Worm (Caenorhabditis elegans) whole organism, young adult: ENCODE data around the gene ctr-9.

ENCODE experiments used
- B0261.1 ChIP-seq: sonication (generic microtip); optimal IDR thresholded peaks from 2 replicates; lab custom pipeline; 2016; ENCODE audit warnings: mild to moderate bottlenecking, missing genetic modification characterization, moderate library complexity, missing compliant biosample characterization
- C17E4.6 ChIP-seq: fragments of 200-800 bp; sonication (Bioruptor generic); IDR thresholded peaks from 2 replicates; pipeline ENCODE4 v1.3.6; 2022; ENCODE audit warnings: missing genetic modification reagents, missing genetic modification characterization, missing compliant biosample characterization
- F39B2.1 ChIP-seq: fragments of 200-800 bp; sonication (Bioruptor generic); IDR thresholded peaks from 2 replicates; pipeline ENCODE4 v1.3.6; 2022; ENCODE audit warnings: missing genetic modification reagents, missing genetic modification characterization, missing compliant biosample characterization
- F52B5.7 ChIP-seq: sonication (generic microtip); optimal IDR thresholded peaks from 2 replicates; lab custom pipeline; 2016; ENCODE audit warnings: mild to moderate bottlenecking, missing genetic modification characterization, missing compliant biosample characterization
- F57A8.1 ChIP-seq: fragments of 200-800 bp; sonication (Bioruptor generic); optimal IDR thresholded peaks from 2 replicates; lab custom pipeline; 2018; ENCODE audit warnings: mild to moderate bottlenecking, missing genetic modification characterization, moderate library complexity, missing compliant biosample characterization
- F57C9.4 ChIP-seq: sonication (generic microtip); optimal IDR thresholded peaks from 2 replicates; lab custom pipeline; 2017; ENCODE audit warnings: mild to moderate bottlenecking, missing genetic modification characterization, missing compliant biosample characterization
- K11D2.4 ChIP-seq: fragments of 200-800 bp; sonication (Bioruptor generic); IDR thresholded peaks from 2 replicates; pipeline ENCODE4 v1.3.6; 2022; ENCODE audit warnings: missing genetic modification reagents, missing genetic modification characterization, missing compliant biosample characterization
- T07F8.4 ChIP-seq: sonication (generic microtip); optimal IDR thresholded peaks from 2 replicates; lab custom pipeline; 2016; ENCODE audit warnings: mild to moderate bottlenecking, missing genetic modification characterization, moderate library complexity, missing compliant biosample characterization
- T26A5.8 ChIP-seq: sonication (generic microtip); optimal IDR thresholded peaks from 2 replicates; lab custom pipeline; 2016; ENCODE audit warnings: missing genetic modification characterization, missing compliant biosample characterization
- Y53F4B.3 ChIP-seq: fragments of 200-800 bp; sonication (Bioruptor generic); IDR thresholded peaks from 2 replicates; pipeline ENCODE4 v1.3.6; 2022; ENCODE audit warnings: missing genetic modification reagents, missing genetic modification characterization, missing compliant biosample characterization
- Y67H2A.10 ChIP-seq: fragments of 200-800 bp; sonication (Bioruptor generic); conservative IDR thresholded peaks from 2 replicates; pipeline ENCODE4 v1.3.6; 2022; ENCODE audit warnings: missing genetic modification reagents, missing genetic modification characterization, missing compliant biosample characterization
- ama-1 ChIP-seq, 3 experiments: fragments of 150-350 bp in 1 of 3; sonication (generic microtip) in 2 of 3; optimal IDR thresholded peaks; 2 replicates each; lab custom pipeline; 2014 to 2018; ENCODE audit warnings: missing biosample characterization in 2 of 3, missing genetic modification characterization in 2 of 3, missing genetic modification reagents in 2 of 3
- aptf-3 ChIP-seq: fragments of 200-800 bp; sonication (Bioruptor generic); IDR thresholded peaks from 2 replicates; pipeline ENCODE4 v1.3.6; 2022; ENCODE audit warnings: missing genetic modification characterization, missing compliant biosample characterization
- atf-7 ChIP-seq: sonication (generic microtip); optimal IDR thresholded peaks from 2 replicates; lab custom pipeline; 2017; ENCODE audit warnings: mild to moderate bottlenecking, missing genetic modification characterization, missing compliant biosample characterization
- attf-5 ChIP-seq: fragments of 200-800 bp; sonication (Bioruptor generic); optimal IDR thresholded peaks from 2 replicates; lab custom pipeline; 2018; ENCODE audit warnings: mild to moderate bottlenecking, missing genetic modification characterization, missing compliant biosample characterization
- bed-1 ChIP-seq: fragments of 200-800 bp; sonication (Bioruptor generic); IDR thresholded peaks from 2 replicates; pipeline ENCODE4 v1.3.6; 2022; ENCODE audit warnings: missing genetic modification reagents, missing genetic modification characterization, missing compliant biosample characterization
- cebp-1 ChIP-seq, 2 experiments: fragments of 200-800 bp in 1 of 2; sonication (Bioruptor generic) in 1 of 2; sonication (generic microtip) in 1 of 2; IDR thresholded peaks in 1 of 2; optimal IDR thresholded peaks in 1 of 2; 2 replicates each; pipeline versions ENCODE4 v1.3.6 to Lab custom; 2017 to 2022; ENCODE audit warnings: missing compliant biosample characterization in 2 of 2, missing genetic modification characterization in 2 of 2, mild to moderate bottlenecking in 1 of 2, missing genetic modification reagents in 1 of 2, moderate library complexity in 1 of 2
- ceh-27 ChIP-seq: fragments of 200-800 bp; sonication (Bioruptor generic); optimal IDR thresholded peaks from 2 replicates; lab custom pipeline; 2018; ENCODE audit warnings: mild to moderate bottlenecking, missing genetic modification characterization, moderate library complexity, missing compliant biosample characterization
- dox-1 ChIP-seq: fragments of 200-800 bp; sonication (Bioruptor generic); IDR thresholded peaks from 2 replicates; pipeline ENCODE4 v1.3.6; 2022; ENCODE audit warnings: missing genetic modification reagents, missing genetic modification characterization, missing compliant biosample characterization
- efl-1 ChIP-seq: fragments of 150-350 bp; optimal IDR thresholded peaks from 2 replicates; lab custom pipeline; 2014; ENCODE audit warnings: missing biosample characterization, missing genetic modification reagents, missing genetic modification characterization
- egl-44 ChIP-seq: fragments of 200-800 bp; sonication (Bioruptor generic); IDR thresholded peaks from 2 replicates; pipeline ENCODE4 v1.3.6; 2022; ENCODE audit warnings: missing genetic modification reagents, missing genetic modification characterization, missing compliant biosample characterization
- egrh-3 ChIP-seq: fragments of 200-800 bp; sonication (Bioruptor generic); IDR thresholded peaks from 2 replicates; pipeline ENCODE4 v1.3.6; 2022; ENCODE audit warnings: missing genetic modification reagents, missing genetic modification characterization, missing compliant biosample characterization
- ets-4 ChIP-seq: fragments of 200-800 bp; sonication (Bioruptor generic); optimal IDR thresholded peaks from 2 replicates; lab custom pipeline; 2018; ENCODE audit warnings: mild to moderate bottlenecking, missing genetic modification characterization, missing compliant biosample characterization
- gei-17 ChIP-seq: fragments of 200-800 bp; sonication (Bioruptor generic); optimal IDR thresholded peaks from 2 replicates; lab custom pipeline; 2018; ENCODE audit warnings: mild to moderate bottlenecking, missing genetic modification characterization, missing compliant biosample characterization
- him-1 ChIP-seq: sonication (generic microtip); optimal IDR thresholded peaks from 2 replicates; lab custom pipeline; 2016; ENCODE audit warnings: missing genotype, missing genetic modification reagents, missing genetic modification characterization, missing compliant biosample characterization
- hmg-1.2 ChIP-seq: fragments of 200-800 bp; sonication (Bioruptor generic); IDR thresholded peaks from 2 replicates; pipeline ENCODE4 v1.3.6; 2022; ENCODE audit warnings: missing genetic modification reagents, missing genetic modification characterization, missing compliant biosample characterization
- lin-35 ChIP-seq, 3 experiments: fragments of 150-350 bp in 2 of 3; sonication (generic microtip) in 1 of 3; optimal IDR thresholded peaks; 2 replicates each; lab custom pipeline; 2014 to 2018; ENCODE audit warnings: missing biosample characterization in 3 of 3, missing genetic modification characterization in 3 of 3, missing genetic modification reagents in 3 of 3
- lin-54 ChIP-seq: fragments of 200-800 bp; sonication (Bioruptor generic); optimal IDR thresholded peaks from 2 replicates; lab custom pipeline; 2018; ENCODE audit warnings: mild to moderate bottlenecking, missing genetic modification characterization, missing compliant biosample characterization
- lir-1 ChIP-seq: fragments of 200-800 bp; sonication (Bioruptor generic); conservative IDR thresholded peaks from 2 replicates; pipeline ENCODE4 v1.3.6; 2022; ENCODE audit warnings: missing genetic modification reagents, missing genetic modification characterization, missing compliant biosample characterization
- lsl-1 ChIP-seq: fragments of 200-800 bp; sonication (Bioruptor generic); optimal IDR thresholded peaks from 2 replicates; lab custom pipeline; 2018; ENCODE audit warnings: mild to moderate bottlenecking, missing genetic modification characterization, moderate library complexity, missing compliant biosample characterization
- madf-10 ChIP-seq: sonication (generic microtip); optimal IDR thresholded peaks from 2 replicates; lab custom pipeline; 2016; ENCODE audit warnings: mild to moderate bottlenecking, missing genetic modification characterization, missing compliant biosample characterization
- nfyb-1 ChIP-seq: fragments of 200-800 bp; sonication (Bioruptor generic); IDR thresholded peaks from 2 replicates; pipeline ENCODE4 v1.3.6; 2022; ENCODE audit warnings: missing genetic modification reagents, missing genetic modification characterization, missing compliant biosample characterization
- nhr-120 ChIP-seq: fragments of 200-800 bp; sonication (Bioruptor generic); IDR thresholded peaks from 2 replicates; pipeline ENCODE4 v1.3.6; 2022; ENCODE audit warnings: missing genetic modification characterization, missing compliant biosample characterization
- nhr-179 ChIP-seq: sonication (generic microtip); optimal IDR thresholded peaks from 2 replicates; lab custom pipeline; 2016; ENCODE audit warnings: mild to moderate bottlenecking, missing genetic modification characterization, missing compliant biosample characterization
- nhr-80 ChIP-seq: sonication (generic microtip); optimal IDR thresholded peaks from 2 replicates; lab custom pipeline; 2016; ENCODE audit warnings: missing genetic modification characterization, missing compliant biosample characterization
- sea-2 ChIP-seq: fragments of 200-800 bp; sonication (Bioruptor generic); IDR thresholded peaks from 2 replicates; pipeline ENCODE4 v1.3.6; 2022; ENCODE audit warnings: missing genetic modification characterization, missing compliant biosample characterization
- snpc-1.1 ChIP-seq: sonication (generic microtip); optimal IDR thresholded peaks from 2 replicates; lab custom pipeline; 2017; ENCODE audit warnings: missing genetic modification characterization, mild to moderate bottlenecking, missing compliant biosample characterization, antibody characterized with exemption, moderate library complexity, missing genotype, missing genetic modification reagents; ENCODE audit not compliant: insufficient read depth
- snpc-3.4 ChIP-seq: sonication (generic microtip); optimal IDR thresholded peaks from 2 replicates; lab custom pipeline; 2017; ENCODE audit warnings: missing genetic modification characterization, mild to moderate bottlenecking, missing compliant biosample characterization, antibody characterized with exemption, moderate library complexity, missing genotype, missing genetic modification reagents
- zfh-2 ChIP-seq: fragments of 200-800 bp; sonication (Bioruptor generic); conservative IDR thresholded peaks from 2 replicates; pipeline ENCODE4 v1.3.6; 2022; ENCODE audit warnings: missing genetic modification reagents, missing genetic modification characterization, missing compliant biosample characterization
- ztf-3 ChIP-seq: fragments of 200-800 bp; sonication (Bioruptor generic); optimal IDR thresholded peaks from 2 replicates; lab custom pipeline; 2018; ENCODE audit warnings: mild to moderate bottlenecking, missing genetic modification characterization, missing compliant biosample characterization

The ctr-9 gene

DNA sequence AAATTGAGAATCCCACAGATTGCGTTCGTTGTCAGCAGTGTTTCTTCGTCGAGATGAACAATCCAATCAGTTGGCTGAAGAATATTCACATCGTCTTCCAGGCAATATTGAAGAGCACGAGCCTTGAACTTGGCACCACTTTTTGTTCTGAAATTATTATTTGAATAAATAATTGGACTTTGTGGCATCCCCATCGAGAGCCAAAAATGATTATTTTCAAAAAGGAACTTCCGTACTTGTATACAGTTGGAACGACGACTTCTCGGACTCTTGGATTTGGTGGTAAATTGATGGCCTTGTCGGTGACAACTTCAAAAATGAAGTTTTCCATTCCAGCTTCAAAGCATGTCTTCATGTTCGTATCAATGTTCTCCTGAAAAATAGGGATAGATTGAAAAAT lies 19.2 kb upstream of the ctr-9 start:
- no peak for TF ChIP-seq F57C9.4 (tag; lab: Kevin White, UChicago)
- no peak for TF ChIP-seq him-1 (tag; lab: Kevin White, UChicago)
- TF ChIP-seq sea-2: no peak
- no peak for TF ChIP-seq F52B5.7
- TF ChIP-seq lin-54: no peak
- TF ChIP-seq B0261.1: no peak
- TF ChIP-seq lir-1 (GFP tag; lab: Robert Waterston, UW): no peak
- TF ChIP-seq cebp-1 (GFP tag; IDR thresholded peaks at IDR 0.05; lab: Robert Waterston, UW): no peak
- TF ChIP-seq cebp-1 (tag; optimal IDR thresholded peaks at IDR 0.05; lab: Kevin White, UChicago): no peak
- no peak for TF ChIP-seq ztf-3 (GFP tag; lab: Kevin White, UChicago)
- TF ChIP-seq T26A5.8 (tag; lab: Kevin White, UChicago): no peak
- TF ChIP-seq atf-7 (tag; lab: Kevin White, UChicago): no peak
- TF ChIP-seq F57A8.1 (GFP tag; lab: Kevin White, UChicago): no peak
- TF ChIP-seq lsl-1 (GFP tag; lab: Kevin White, UChicago): no peak
- TF ChIP-seq attf-5 (GFP tag; lab: Kevin White, UChicago): no peak
- no peak for TF ChIP-seq F39B2.1 (GFP tag; lab: Robert Waterston, UW)
- TF ChIP-seq dox-1: no peak
- no peak for TF ChIP-seq madf-10 (tag; lab: Kevin White, UChicago)
- TF ChIP-seq snpc-3.4 (tag; lab: Kevin White, UChicago): no peak

DNA sequence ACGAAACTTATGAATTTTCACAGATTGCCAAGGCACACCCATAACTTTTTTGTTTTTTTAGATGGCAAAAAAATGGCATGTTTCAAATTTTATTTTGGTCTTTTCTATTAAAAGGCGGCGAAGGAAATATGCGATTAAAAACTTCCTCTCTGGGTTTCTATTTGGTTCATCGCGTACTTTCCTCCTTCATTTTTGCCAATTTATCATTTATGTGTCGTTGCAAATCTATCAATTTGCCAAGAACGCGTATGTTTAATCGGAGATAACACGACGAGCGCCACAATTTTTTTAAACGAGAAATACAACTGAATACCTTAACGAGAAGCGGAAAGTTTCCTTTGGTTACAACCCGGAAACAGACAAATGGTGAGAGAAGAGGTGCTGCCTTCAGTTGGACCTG lies 18.7 kb upstream of the ctr-9 start:
- peak; percentile 76 for TF ChIP-seq nhr-80 (tag; lab: Kevin White, UChicago)
- TF ChIP-seq efl-1 (GFP tag; lab: Kevin White, UChicago): no peak

DNA sequence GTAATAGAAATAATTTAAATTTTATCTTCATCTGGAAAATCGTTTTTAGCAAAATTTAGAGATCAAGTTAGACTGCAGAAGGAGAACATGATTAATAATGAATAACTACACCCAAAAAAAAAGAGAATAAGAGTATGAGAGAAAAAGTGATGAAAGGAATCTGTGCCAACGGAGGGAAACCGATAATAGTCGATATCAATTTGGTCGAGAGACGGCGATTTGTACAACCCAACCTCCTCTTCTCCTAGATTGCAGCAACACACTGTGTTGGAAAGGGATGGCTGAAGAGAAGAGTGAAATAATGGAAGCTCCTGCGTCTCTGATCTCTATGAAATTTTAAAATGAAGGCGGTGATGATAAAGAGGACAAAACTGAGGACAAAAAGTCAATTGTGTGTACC lies 16.7 kb upstream of the ctr-9 start:
- TF ChIP-seq bed-1 (GFP tag; lab: Robert Waterston, UW) (no peak), nhr-179 (tag; lab: Kevin White, UChicago) (no peak), Y53F4B.3 (GFP tag; lab: Robert Waterston, UW) (no peak), ama-1 (optimal IDR thresholded peaks at IDR 0.05; lab: Kevin White, UChicago) (no peak), ama-1 (GFP tag; optimal IDR thresholded peaks at IDR 0.05; lab: Kevin White, UChicago) (no peak), dox-1 (0 out of 2 replicates have a peak, but pooled peaks have one; percentile 40), hmg-1.2 (no peak), F57A8.1 (GFP tag; lab: Kevin White, UChicago) (no peak), Y67H2A.10 (GFP tag; lab: Robert Waterston, UW) (no peak), gei-17 (GFP tag; lab: Kevin White, UChicago) (no peak), nhr-120 (GFP tag; lab: Robert Waterston, UW) (no peak), F52B5.7 (no peak), egl-44 (GFP tag; lab: Robert Waterston, UW) (no peak), aptf-3 (GFP tag; lab: Robert Waterston, UW) (no peak), ets-4 (GFP tag; lab: Kevin White, UChicago) (peak; percentile 30), nfyb-1 (GFP tag; lab: Robert Waterston, UW) (0 out of 2 replicates have a peak, but pooled peaks have one; percentile 24), nhr-80 (tag; lab: Kevin White, UChicago) (peak; percentile 96), ceh-27 (GFP tag; lab: Kevin White, UChicago) (no peak), C17E4.6 (GFP tag; lab: Robert Waterston, UW) (no peak), attf-5 (GFP tag; lab: Kevin White, UChicago) (peak; percentile 34), snpc-1.1 (tag; lab: Kevin White, UChicago) (no peak), T07F8.4 (tag; lab: Kevin White, UChicago) (no peak), zfh-2 (GFP tag; lab: Robert Waterston, UW) (no peak), lin-35 (GFP tag; optimal IDR thresholded peaks at IDR 0.05; lab: Kevin White, UChicago) (no peak), K11D2.4 (no peak), egrh-3 (GFP tag; lab: Robert Waterston, UW) (no peak)
